Worm (Caenorhabditis elegans) whole organism, L3 larva: ENCODE measurements around the gene snr-4.

Experiments used
- ceh-82 ChIP-seq: fragments of 150-350 bp; optimal IDR thresholded peaks from 2 replicates; lab custom pipeline; 2014; ENCODE audit warnings: missing biosample characterization, missing genetic modification characterization
- jun-1 ChIP-seq: fragments of 150-350 bp; optimal IDR thresholded peaks from 2 replicates; lab custom pipeline; 2014; ENCODE audit warnings: missing biosample characterization, missing genetic modification reagents, missing genetic modification characterization
- nhr-28 ChIP-seq: fragments of 150-350 bp; optimal IDR thresholded peaks from 2 replicates; lab custom pipeline; 2014; ENCODE audit warnings: missing biosample characterization, missing genetic modification characterization
- pha-4 ChIP-seq: fragments of 150-350 bp; optimal IDR thresholded peaks from 2 replicates; lab custom pipeline; 2014; ENCODE audit warnings: missing biosample characterization, missing genetic modification reagents, missing genetic modification characterization
- snpc-4 ChIP-seq: fragments of 150-350 bp; optimal IDR thresholded peaks from 2 replicates; lab custom pipeline; 2014; ENCODE audit warnings: missing biosample characterization, missing genetic modification characterization

ce11 chrV:11943737-11944136 lies 35.8 kb downstream of the snr-4 start:
- TF ChIP-seq pha-4 (tag; lab: Kevin White, UChicago) (no peak), nhr-28 (tag; lab: Kevin White, UChicago) (no peak), snpc-4 (tag; lab: Kevin White, UChicago) (no peak), jun-1 (no peak), ceh-82 (tag; lab: Kevin White, UChicago) (no peak)
